Fruit fly (Drosophila melanogaster) whole organism, pupa: ENCODE results near the gene AstC.

ENCODE experiments used
- CG32121 ChIP-seq: fragments of 200-800 bp; sonication (Bioruptor generic); IDR thresholded peaks from 2 replicates; pipeline ENCODE4 v1.3.6; 2022; ENCODE audit warnings: missing biosample characterization, missing genetic modification characterization
- CG9948 ChIP-seq: fragments of 200-800 bp; sonication (Bioruptor generic); optimal IDR thresholded peaks from 2 replicates; lab custom pipeline; 2018; ENCODE audit warnings: missing biosample characterization, mild to moderate bottlenecking, missing genetic modification characterization, moderate library complexity

- TF ChIP-seq CG9948 (tag; lab: Kevin White, UChicago) = no peak
- no peak for TF ChIP-seq CG32121 (GFP tag; lab: Robert Waterston, UW)
Observed at dm6 chr2L:11034495-11034894, 46.7 kb downstream of the AstC start, which contains the start of gene CG18666.
